Fruit fly (Drosophila melanogaster) whole organism, embryonic: ENCODE measurements around the gene CG3368.

Experiments
- Abd-B ChIP-seq: fragments of 200-800 bp; sonication (Bioruptor generic); optimal IDR thresholded peaks from 2 replicates; lab custom pipeline; 2018; ENCODE audit warnings: missing biosample characterization, mild to moderate bottlenecking, missing genetic modification characterization, moderate library complexity
- Atf-2 ChIP-seq: fragments of 200-800 bp; sonication (Bioruptor generic); optimal IDR thresholded peaks from 2 replicates; lab custom pipeline; 2016; ENCODE audit warnings: missing biosample characterization, missing genetic modification characterization
- B-H1 ChIP-seq: fragments of 200-800 bp; sonication (Bioruptor generic); IDR thresholded peaks from 3 replicates; pipeline ENCODE4 v1.3.6; 2022; ENCODE audit warnings: missing biosample characterization, missing genetic modification characterization
- CG11504 ChIP-seq: fragments of 200-800 bp; sonication (Bioruptor generic); optimal IDR thresholded peaks from 3 replicates; lab custom pipeline; 2019; ENCODE audit warnings: missing biosample characterization, mild to moderate bottlenecking, missing genetic modification characterization, moderate library complexity
- CG11560 ChIP-seq: fragments of 200-800 bp; sonication (Bioruptor generic); IDR thresholded peaks from 3 replicates; pipeline ENCODE4 v1.3.6; 2022; ENCODE audit warnings: missing biosample characterization, missing genetic modification characterization
- CG11723 ChIP-seq: fragments of 200-800 bp; sonication (Bioruptor generic); optimal IDR thresholded peaks from 2 replicates; lab custom pipeline; 2017; ENCODE audit warnings: missing biosample characterization, mild to moderate bottlenecking, missing genetic modification characterization
- CG12299 ChIP-seq: fragments of 200-800 bp; sonication (Bioruptor generic); optimal IDR thresholded peaks from 2 replicates; lab custom pipeline; 2018; ENCODE audit warnings: missing biosample characterization, mild to moderate bottlenecking, missing genetic modification characterization
- CG13287 ChIP-seq: fragments of 200-800 bp; sonication (Bioruptor generic); IDR thresholded peaks from 2 replicates; pipeline ENCODE4 v1.3.6; 2022; ENCODE audit warnings: missing biosample characterization, missing genetic modification characterization; ENCODE audit not compliant: partially characterized antibody
- CG14014 ChIP-seq: fragments of 200-800 bp; sonication (Bioruptor generic); IDR thresholded peaks from 2 replicates; pipeline ENCODE4 v1.3.6; 2022; ENCODE audit warnings: missing biosample characterization, missing genetic modification characterization
- CG17912 ChIP-seq: fragments of 200-800 bp; sonication (Bioruptor generic); optimal IDR thresholded peaks from 2 replicates; lab custom pipeline; 2018; ENCODE audit warnings: missing biosample characterization, mild to moderate bottlenecking, missing genetic modification characterization
- CG2120 ChIP-seq: fragments of 200-800 bp; sonication (Bioruptor generic); optimal IDR thresholded peaks from 3 replicates; lab custom pipeline; 2016; ENCODE audit warnings: missing biosample characterization, missing genetic modification characterization
- CG4617 ChIP-seq: fragments of 200-800 bp; sonication (Bioruptor generic); optimal IDR thresholded peaks from 3 replicates; lab custom pipeline; 2016; ENCODE audit warnings: missing biosample characterization, missing genetic modification characterization, borderline replicate concordance
- CG4820 ChIP-seq: fragments of 200-800 bp; sonication (Bioruptor generic); optimal IDR thresholded peaks from 3 replicates; lab custom pipeline; 2016; ENCODE audit warnings: missing biosample characterization, missing genetic modification characterization
- CG4854 ChIP-seq: fragments of 200-800 bp; sonication (Bioruptor generic); optimal IDR thresholded peaks from 2 replicates; lab custom pipeline; 2016; ENCODE audit warnings: missing biosample characterization, missing genetic modification characterization, inconsistent platforms
- CG6254 ChIP-seq: fragments of 200-800 bp; sonication (Bioruptor generic); optimal IDR thresholded peaks from 3 replicates; lab custom pipeline; 2017; ENCODE audit warnings: mild to moderate bottlenecking, missing biosample characterization, missing genetic modification reagents, missing genetic modification characterization
- CG6654 ChIP-seq: fragments of 200-800 bp; sonication (Bioruptor generic); optimal IDR thresholded peaks from 2 replicates; lab custom pipeline; 2017; ENCODE audit warnings: missing biosample characterization, mild to moderate bottlenecking, missing genetic modification characterization
- CG7372 ChIP-seq: fragments of 200-800 bp; sonication (Bioruptor generic); IDR thresholded peaks from 2 replicates; pipeline ENCODE4 v1.3.6; 2022; ENCODE audit warnings: missing biosample characterization, missing genetic modification characterization
- CG7745 ChIP-seq: fragments of 200-800 bp; sonication (Bioruptor generic); optimal IDR thresholded peaks from 2 replicates; lab custom pipeline; 2018; ENCODE audit warnings: missing biosample characterization, mild to moderate bottlenecking, missing genetic modification characterization, moderate library complexity
- CG8281 ChIP-seq: fragments of 200-800 bp; sonication (Bioruptor generic); optimal IDR thresholded peaks from 2 replicates; lab custom pipeline; 2018; ENCODE audit warnings: missing biosample characterization, mild to moderate bottlenecking, missing genetic modification characterization, moderate library complexity
- CG8924 ChIP-seq: fragments of 200-800 bp; optimal IDR thresholded peaks from 3 replicates; lab custom pipeline; 2019; ENCODE audit warnings: missing biosample characterization, mild to moderate bottlenecking, missing genetic modification characterization, moderate library complexity
- CG9727 ChIP-seq: fragments of 200-800 bp; sonication (Bioruptor generic); optimal IDR thresholded peaks from 3 replicates; lab custom pipeline; 2017; ENCODE audit warnings: missing biosample characterization, mild to moderate bottlenecking, missing genetic modification characterization
- CG9932 ChIP-seq: fragments of 200-800 bp; sonication (Bioruptor generic); IDR thresholded peaks from 2 replicates; pipeline ENCODE4 v1.3.6; 2022; ENCODE audit warnings: missing biosample characterization, missing genetic modification characterization
- Camta ChIP-seq: fragments of 200-800 bp; sonication (Bioruptor generic); optimal IDR thresholded peaks from 2 replicates; lab custom pipeline; 2016; ENCODE audit warnings: missing biosample characterization, missing genetic modification characterization
- Dbx ChIP-seq: fragments of 200-800 bp; sonication (Bioruptor generic); IDR thresholded peaks from 3 replicates; pipeline ENCODE4 v1.3.6; 2022; ENCODE audit warnings: missing biosample characterization, missing genetic modification characterization
- Dp ChIP-seq: fragments of 200-800 bp; sonication (Bioruptor generic); optimal IDR thresholded peaks from 2 replicates; lab custom pipeline; 2018; ENCODE audit warnings: missing biosample characterization, mild to moderate bottlenecking, missing genetic modification characterization, moderate library complexity
- Fer3 ChIP-seq: fragments of 200-800 bp; sonication (Bioruptor generic); optimal IDR thresholded peaks from 2 replicates; lab custom pipeline; 2018; ENCODE audit warnings: missing biosample characterization, mild to moderate bottlenecking, missing genetic modification characterization, moderate library complexity
- HLH3B ChIP-seq: fragments of 200-800 bp; sonication (Bioruptor generic); IDR thresholded peaks from 2 replicates; pipeline ENCODE4 v1.3.6; 2022; ENCODE audit warnings: missing biosample characterization, missing genetic modification characterization
- Hr39 ChIP-seq: fragments of >200 bp; optimal IDR thresholded peaks from 2 replicates; lab custom pipeline; 2017
- Lpt ChIP-seq: fragments of >200 bp; optimal IDR thresholded peaks from 2 replicates; lab custom pipeline; 2018; ENCODE audit warnings: missing biosample characterization, missing genetic modification characterization
- Opbp ChIP-seq: fragments of 200-800 bp; sonication (Bioruptor generic); IDR thresholded peaks from 3 replicates; pipeline ENCODE4 v1.3.6; 2022; ENCODE audit warnings: missing biosample characterization, missing genetic modification characterization; ENCODE audit not compliant: partially characterized antibody
- TFAM ChIP-seq: fragments of 200-800 bp; sonication (Bioruptor generic); optimal IDR thresholded peaks from 2 replicates; lab custom pipeline; 2017; ENCODE audit warnings: missing biosample characterization, missing genetic modification characterization, inconsistent platforms
- Taf1 ChIP-seq: fragments of 200-800 bp; sonication (Bioruptor generic); IDR thresholded peaks from 2 replicates; pipeline ENCODE4 v1.3.6; 2022; ENCODE audit warnings: missing biosample characterization, missing genetic modification characterization
- ase ChIP-seq: fragments of 200-800 bp; sonication (Bioruptor generic); IDR thresholded peaks from 3 replicates; pipeline ENCODE4 v1.3.6; 2022; ENCODE audit warnings: missing biosample characterization, missing genetic modification characterization
- cad ChIP-seq: fragments of >200 bp; optimal IDR thresholded peaks from 2 replicates; lab custom pipeline; 2017; ENCODE audit warnings: missing biosample characterization, missing genetic modification characterization
- corto ChIP-seq: fragments of 200-800 bp; sonication (Bioruptor generic); optimal IDR thresholded peaks from 2 replicates; lab custom pipeline; 2016; ENCODE audit warnings: missing biosample characterization, mild to moderate bottlenecking, missing genetic modification characterization, moderate library complexity
- fd102C ChIP-seq: fragments of 200-800 bp; sonication (Bioruptor generic); optimal IDR thresholded peaks from 2 replicates; lab custom pipeline; 2018; ENCODE audit warnings: missing biosample characterization, mild to moderate bottlenecking, missing genetic modification characterization, moderate library complexity
- gce ChIP-seq: fragments of 200-800 bp; sonication (Bioruptor generic); IDR thresholded peaks from 3 replicates; pipeline ENCODE4 v1.3.6; 2022; ENCODE audit warnings: missing biosample characterization, missing genetic modification characterization
- h ChIP-seq: fragments of >200 bp; optimal IDR thresholded peaks from 2 replicates; lab custom pipeline; 2017
- hkb ChIP-seq, 2 experiments: fragments of 200-800 bp in 1 of 2; fragments of >200 bp in 1 of 2; sonication (Bioruptor generic) in 1 of 2; IDR thresholded peaks in 1 of 2; optimal IDR thresholded peaks in 1 of 2; 2 replicates each; pipeline versions ENCODE4 v1.3.6 to Lab custom; 2017 to 2022; ENCODE audit warnings: missing biosample characterization in 1 of 2, missing genetic modification characterization in 1 of 2
- insv ChIP-seq, 2 experiments: fragments of 200-800 bp; sonication (Bioruptor generic); optimal IDR thresholded peaks; 3 replicates each; lab custom pipeline; 2016 to 2018; ENCODE audit warnings: missing biosample characterization in 2 of 2, missing genetic modification characterization in 2 of 2
- p53 ChIP-seq: fragments of 200-800 bp; sonication (Bioruptor generic); optimal IDR thresholded peaks from 2 replicates; lab custom pipeline; 2016; ENCODE audit warnings: missing biosample characterization, missing genetic modification characterization
- prd ChIP-seq, 3 experiments: fragments of >200 bp in 2 of 3; fragments of 200-800 bp in 1 of 3; sonication (Bioruptor generic) in 1 of 3; optimal IDR thresholded peaks in 2 of 3; IDR thresholded peaks in 1 of 3; 2 replicates in 2 of 3; 3 replicates in 1 of 3; pipeline versions ENCODE4 v1.3.6 to Lab custom; 2017 to 2022; ENCODE audit warnings: missing biosample characterization in 1 of 3, missing genetic modification characterization in 1 of 3
- rib ChIP-seq: fragments of 200-800 bp; sonication (Bioruptor generic); IDR thresholded peaks from 2 replicates; pipeline ENCODE4 v1.3.6; 2022; ENCODE audit warnings: missing biosample characterization, missing genetic modification characterization
- row ChIP-seq: fragments of 200-800 bp; sonication (Bioruptor generic); IDR thresholded peaks from 3 replicates; pipeline ENCODE4 v1.3.6; 2022; ENCODE audit warnings: missing biosample characterization, missing genetic modification characterization
- sc ChIP-seq, 3 experiments: fragments of >200 bp in 2 of 3; fragments of 200-800 bp in 1 of 3; sonication (Bioruptor generic) in 1 of 3; optimal IDR thresholded peaks; 2 replicates in 2 of 3; 3 replicates in 1 of 3; lab custom pipeline; 2017; ENCODE audit warnings: mild to moderate bottlenecking in 1 of 3, missing biosample characterization in 1 of 3, missing genetic modification characterization in 1 of 3, missing genetic modification reagents in 1 of 3
- sens-2 ChIP-seq: fragments of 200-800 bp; sonication (Bioruptor generic); IDR thresholded peaks from 2 replicates; pipeline ENCODE4 v1.3.6; 2022; ENCODE audit warnings: missing biosample characterization, missing genetic modification characterization
- stc ChIP-seq: fragments of 200-800 bp; sonication (Bioruptor generic); IDR thresholded peaks from 2 replicates; pipeline ENCODE4 v1.3.6; 2022; ENCODE audit warnings: missing biosample characterization, missing genetic modification characterization
- usp ChIP-seq: fragments of >200 bp; optimal IDR thresholded peaks from 2 replicates; lab custom pipeline; 2017; ENCODE audit warnings: missing biosample characterization, missing genetic modification characterization
- yki ChIP-seq: fragments of >200 bp; optimal IDR thresholded peaks from 3 replicates; lab custom pipeline; 2018
- zen ChIP-seq: fragments of 200-800 bp; sonication (Bioruptor generic); optimal IDR thresholded peaks from 3 replicates; lab custom pipeline; 2018; ENCODE audit warnings: missing biosample characterization, mild to moderate bottlenecking, missing genetic modification characterization, moderate library complexity

Gene CG3368

DNA sequence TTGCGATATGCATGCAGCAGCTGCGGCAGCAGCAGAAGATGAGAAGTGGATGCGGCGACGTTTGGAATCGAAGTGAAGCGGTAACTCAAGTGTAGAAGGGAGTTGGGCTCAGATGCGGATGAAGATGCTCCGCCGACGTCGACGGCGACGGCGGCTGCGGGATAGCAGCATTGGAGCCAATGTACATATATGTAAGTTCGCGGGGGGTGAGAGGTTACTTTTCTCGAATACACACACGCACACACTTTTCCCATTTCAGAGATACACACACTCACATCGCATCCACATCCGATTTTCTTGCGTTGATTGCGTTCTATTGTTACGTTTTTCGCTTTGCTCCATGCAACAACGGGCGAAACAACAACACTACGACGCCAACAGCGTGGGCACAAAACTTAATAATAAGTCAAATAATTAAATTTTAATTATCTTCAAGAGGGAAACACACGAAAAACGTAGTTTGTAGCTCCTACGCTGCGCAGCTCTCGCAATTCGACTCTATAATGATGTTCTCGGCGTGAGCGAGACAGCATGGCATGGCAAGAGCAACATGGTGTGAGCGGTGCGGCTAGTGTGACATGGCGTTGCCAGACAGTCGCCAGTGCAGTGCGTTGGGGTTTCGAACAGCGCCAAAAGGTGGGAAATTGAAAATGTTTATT, 38.7 kb upstream of the CG3368 start, which contains the start of gene CG18766 (continued):
- TF ChIP-seq CG4854 (GFP tag; lab: Kevin White, UChicago) (no peak), Dbx (no peak), row (GFP tag; lab: Robert Waterston, UW) (peak; percentile 55; the same call in 2 of the 3 replicates), CG6654 (GFP tag; lab: Kevin White, UChicago) (no peak), gce (0 out of 3 replicates have a peak, but pooled peaks have one; percentile 13), yki (lab: Kevin White, UChicago) (no peak), CG9727 (GFP tag; lab: Kevin White, UChicago) (no peak), CG4820 (GFP tag; lab: Kevin White, UChicago) (peak; percentile 4), Taf1 (GFP tag; lab: Robert Waterston, UW) (no peak), insv (GFP tag; optimal IDR thresholded peaks at IDR 0.05; lab: Kevin White, UChicago) (no peak), usp (GFP tag; lab: Kevin White, UChicago) (no peak), cad (GFP tag; lab: Kevin White, UChicago) (no peak), Atf-2 (GFP tag; lab: Kevin White, UChicago) (no peak), CG11560 (tag; lab: Robert Waterston, UW) (no peak), rib (no peak), CG2120 (GFP tag; lab: Kevin White, UChicago) (peak; percentile 37), corto (peak; percentile 20), hkb (optimal IDR thresholded peaks at IDR 0.05; lab: Kevin White, UChicago) (peak; percentile 55), hkb (GFP tag; IDR thresholded peaks at IDR 0.05; lab: Robert Waterston, UW) (no peak), Fer3 (tag; lab: Kevin White, UChicago) (no peak), CG11504 (tag; lab: Kevin White, UChicago) (peak; percentile 68), Abd-B (GFP tag; lab: Kevin White, UChicago) (peak; percentile 24), Lpt (GFP tag; lab: Kevin White, UChicago) (no peak), CG7745 (tag; lab: Kevin White, UChicago) (peak; percentile 32), HLH3B (no peak), Dp (GFP tag; lab: Kevin White, UChicago) (peak; percentile 81), stc (GFP tag; lab: Robert Waterston, UW) (no peak), CG4617 (GFP tag; lab: Kevin White, UChicago) (peak; percentile 89), sens-2 (no peak), CG12299 (tag; lab: Kevin White, UChicago) (no peak), Opbp (GFP tag; lab: Robert Waterston, UW) (peak; percentile 49; the same call in 2 of the 3 replicates), zen (tag; lab: Kevin White, UChicago) (peak; percentile 55), h (lab: Kevin White, UChicago) (no peak), CG8924 (tag; lab: Kevin White, UChicago) (peak; percentile 14), CG13287 (peak; percentile 47; the same call in 1 of the 2 replicates), CG9932 (GFP tag; lab: Robert Waterston, UW) (peak; percentile 54), sc (optimal IDR thresholded peaks at IDR 0.05; lab: Kevin White, UChicago) (no peak), sc (GFP tag; optimal IDR thresholded peaks at IDR 0.05; lab: Kevin White, UChicago) (no peak), ase (no peak), CG6254 (GFP tag; lab: Kevin White, UChicago) (no peak), Camta (GFP tag; lab: Kevin White, UChicago) (peak; percentile 13), p53 (no peak), prd (optimal IDR thresholded peaks at IDR 0.05; lab: Kevin White, UChicago) (no peak), prd (GFP tag; IDR thresholded peaks at IDR 0.05; lab: Robert Waterston, UW) (no peak), fd102C (GFP tag; lab: Kevin White, UChicago) (no peak), CG11723 (GFP tag; lab: Kevin White, UChicago) (no peak), CG7372 (GFP tag; lab: Robert Waterston, UW) (no peak), Hr39 (no peak), CG14014 (no peak), TFAM (GFP tag; lab: Kevin White, UChicago) (no peak), B-H1 (GFP tag; lab: Robert Waterston, UW) (no peak), CG8281 (tag; lab: Kevin White, UChicago) (no peak), CG17912 (no peak)
